Worm (Caenorhabditis elegans): ENCODE results near the gene C23G10.2.

Gene C23G10.2

ce11 chrIII:6245728-6246127 is 37.9 kb downstream of the C23G10.2 start, which contains the start of gene bcas-2:
bcas-2 (minus strand) TSS chrIII:6245828.
- TF ChIP-seq ceh-40 (GFP tag; IDR thresholded peaks at IDR 0.05) = no peak
- no peak for TF ChIP-seq unc-62 (GFP tag; optimal IDR thresholded peaks at IDR 0.05)

ce11 chrIII:6248064-6248687 is 40.3 kb downstream of the C23G10.2 start, which contains the start of the genes gen-1 and stt-3:
gen-1 (minus strand) TSS chrIII:6248158.
stt-3 (plus strand) TSS chrIII:6248637.
- TF ChIP-seq F33H1.4 (GFP tag; IDR thresholded peaks at IDR 0.05) = peak; percentile 69
- TF ChIP-seq hmg-1.2 (GFP tag; IDR thresholded peaks at IDR 0.05) = peak; percentile 27; the same call in 1 of the 2 replicates
- TF ChIP-seq let-607 (tag; optimal IDR thresholded peaks at IDR 0.05) = peak in 1 of 2 experiments; percentile 27
- peak; percentile 8 for TF ChIP-seq lsl-1 (GFP tag; optimal IDR thresholded peaks at IDR 0.05)
- TF ChIP-seq Y53F4B.3 (GFP tag; IDR thresholded peaks at IDR 0.05) = no peak

ce11 chrIII:6251511-6251910 is 43.6 kb downstream of the C23G10.2 start, which contains the start of gene amdh-1:
amdh-1 (plus strand) TSS chrIII:6251811.
- TF ChIP-seq Y67H2A.10 (GFP tag; conservative IDR thresholded peaks at IDR 0.05) (no peak), lag-1 (GFP tag; IDR thresholded peaks at IDR 0.05) (no peak), egl-18 (GFP tag; IDR thresholded peaks at IDR 0.05) (no peak), ztf-26 (tag; optimal IDR thresholded peaks at IDR 0.05) (no peak), lin-35 (GFP tag; optimal IDR thresholded peaks at IDR 0.05) (no peak), ztf-18 (tag; optimal IDR thresholded peaks at IDR 0.05) (no peak), nhr-27 (tag; optimal IDR thresholded peaks at IDR 0.05) (no peak), cebp-2 (GFP tag; IDR thresholded peaks at IDR 0.05) (no peak), F23B12.7 (tag; optimal IDR thresholded peaks at IDR 0.05; ENCODE audit: insufficient read depth) (no peak), hlh-12 (tag; optimal IDR thresholded peaks at IDR 0.05) (no peak), mel-28 (tag; optimal IDR thresholded peaks at IDR 0.05; ENCODE audit: borderline replicate concordance) (no peak), lin-26 (GFP tag; IDR thresholded peaks at IDR 0.05) (no peak), madf-6 (GFP tag; IDR thresholded peaks at IDR 0.05) (no peak), rcor-1 (GFP tag; IDR thresholded peaks at IDR 0.05) (no peak)

- TF ChIP-seq B0336.3 (GFP tag; IDR thresholded peaks at IDR 0.05) = no peak
Observed at ce11 chrIII:6254737-6255136, 46.9 kb downstream of the C23G10.2 start, which contains the start of gene srg-8. srg-8 (minus strand) TSS chrIII:6254837.

- no peak for TF ChIP-seq egl-18 (GFP tag; IDR thresholded peaks at IDR 0.05)
- no peak for TF ChIP-seq lin-40 (tag; optimal IDR thresholded peaks at IDR 0.05)
- TF ChIP-seq F22D6.2 (tag; optimal IDR thresholded peaks at IDR 0.05) = no peak
- TF ChIP-seq nhr-179 (tag; optimal IDR thresholded peaks at IDR 0.05) = no peak
- TF ChIP-seq sptf-2 (GFP tag; optimal IDR thresholded peaks at IDR 0.05) = no peak
Observed at ce11 chrIII:6256675-6257074, 48.8 kb downstream of the C23G10.2 start, which contains the start of gene srg-9. srg-9 (minus strand) TSS chrIII:6256775.

ce11 chrIII:6258262-6258661 is 50.4 kb downstream of the C23G10.2 start, which contains the start of gene srg-1:
srg-1 (minus strand) TSS chrIII:6258362.
- no peak for TF ChIP-seq B0336.3 (GFP tag; IDR thresholded peaks at IDR 0.05)
- TF ChIP-seq Y53G8AR.9 (GFP tag; conservative IDR thresholded peaks at IDR 0.05) = no peak
- no peak for TF ChIP-seq ztf-28 (GFP tag; IDR thresholded peaks at IDR 0.05)
- no peak for TF ChIP-seq C06A6.2 (GFP tag; conservative IDR thresholded peaks at IDR 0.05)
- no peak for TF ChIP-seq egl-18 (GFP tag; IDR thresholded peaks at IDR 0.05)
